Worm (Caenorhabditis elegans) whole organism, early embryonic: Measurements from ENCODE around the gene let-653.

Experiments
- B0310.2 ChIP-seq: sonication (generic microtip); optimal IDR thresholded peaks from 2 replicates; lab custom pipeline; 2016; ENCODE audit warnings: mild to moderate bottlenecking, missing genetic modification characterization, missing compliant biosample characterization
- F13C5.2 ChIP-seq: sonication (generic microtip); optimal IDR thresholded peaks from 2 replicates; lab custom pipeline; 2017; ENCODE audit warnings: mild to moderate bottlenecking, missing genetic modification characterization, inconsistent platforms, missing compliant biosample characterization
- aly-1 ChIP-seq: sonication (generic microtip); optimal IDR thresholded peaks from 2 replicates; lab custom pipeline; 2016; ENCODE audit warnings: missing genetic modification characterization, missing compliant biosample characterization
- ama-1 ChIP-seq: fragments of 150-350 bp; optimal IDR thresholded peaks from 2 replicates; lab custom pipeline; 2014
- ceh-13 ChIP-seq: fragments of 200-800 bp; sonication (Bioruptor generic); optimal IDR thresholded peaks from 2 replicates; lab custom pipeline; 2018; ENCODE audit warnings: mild to moderate bottlenecking, missing genetic modification characterization, missing compliant biosample characterization
- ceh-36 ChIP-seq: sonication (generic microtip); optimal IDR thresholded peaks from 2 replicates; lab custom pipeline; 2016; ENCODE audit warnings: missing genetic modification characterization, inconsistent platforms, missing compliant biosample characterization
- ets-7 ChIP-seq: sonication (generic microtip); optimal IDR thresholded peaks from 2 replicates; lab custom pipeline; 2016; ENCODE audit warnings: missing genotype, missing genetic modification characterization, missing compliant biosample characterization
- flt-1 ChIP-seq: fragments of 200-800 bp; sonication (Bioruptor generic); IDR thresholded peaks from 2 replicates; pipeline ENCODE4 v1.3.6; 2022; ENCODE audit warnings: missing genetic modification characterization, missing compliant biosample characterization
- hmbx-1 ChIP-seq: sonication (generic microtip); optimal IDR thresholded peaks from 2 replicates; lab custom pipeline; 2016; ENCODE audit warnings: mild to moderate bottlenecking, missing genetic modification characterization, missing compliant biosample characterization
- hmg-4 ChIP-seq: fragments of 200-800 bp; sonication (Bioruptor generic); optimal IDR thresholded peaks from 2 replicates; lab custom pipeline; 2018; ENCODE audit warnings: mild to moderate bottlenecking, missing genetic modification characterization, missing compliant biosample characterization
- hnd-1 ChIP-seq: sonication (generic microtip); optimal IDR thresholded peaks from 2 replicates; lab custom pipeline; 2016; ENCODE audit warnings: missing genetic modification characterization, missing compliant biosample characterization
- pes-1 ChIP-seq: fragments of 200-800 bp; sonication (Bioruptor generic); IDR thresholded peaks from 2 replicates; pipeline ENCODE4 v1.3.6; 2022; ENCODE audit warnings: missing genetic modification reagents, missing genetic modification characterization, missing compliant biosample characterization
- scrt-1 ChIP-seq: fragments of 200-800 bp; sonication (Bioruptor generic); IDR thresholded peaks from 2 replicates; pipeline ENCODE4 v1.3.6; 2022; ENCODE audit warnings: missing genetic modification characterization, missing compliant biosample characterization
- sea-1 ChIP-seq: fragments of 200-800 bp; sonication (Bioruptor generic); conservative IDR thresholded peaks from 2 replicates; pipeline ENCODE4 v1.3.6; 2022; ENCODE audit warnings: missing genetic modification characterization, missing compliant biosample characterization
- tbx-11 ChIP-seq: fragments of 200-800 bp; sonication (Bioruptor generic); IDR thresholded peaks from 2 replicates; pipeline ENCODE4 v1.3.6; 2022; ENCODE audit warnings: missing genetic modification characterization, missing compliant biosample characterization
- tbx-37 ChIP-seq: fragments of 200-800 bp; sonication (Bioruptor generic); conservative IDR thresholded peaks from 2 replicates; pipeline ENCODE4 v1.3.6; 2022; ENCODE audit warnings: missing genetic modification reagents, missing genetic modification characterization, missing compliant biosample characterization
- tra-4 ChIP-seq: sonication (generic microtip); optimal IDR thresholded peaks from 2 replicates; lab custom pipeline; 2017; ENCODE audit warnings: missing genetic modification characterization, missing compliant biosample characterization

Gene let-653

ce11 chrIV:11871898-11872297 lies 13.5 kb upstream of the let-653 start:
- TF ChIP-seq ceh-36 (tag; lab: Kevin White, UChicago): no peak
- peak; percentile 42 for TF ChIP-seq hmg-4 (GFP tag; lab: Kevin White, UChicago)

DNA sequence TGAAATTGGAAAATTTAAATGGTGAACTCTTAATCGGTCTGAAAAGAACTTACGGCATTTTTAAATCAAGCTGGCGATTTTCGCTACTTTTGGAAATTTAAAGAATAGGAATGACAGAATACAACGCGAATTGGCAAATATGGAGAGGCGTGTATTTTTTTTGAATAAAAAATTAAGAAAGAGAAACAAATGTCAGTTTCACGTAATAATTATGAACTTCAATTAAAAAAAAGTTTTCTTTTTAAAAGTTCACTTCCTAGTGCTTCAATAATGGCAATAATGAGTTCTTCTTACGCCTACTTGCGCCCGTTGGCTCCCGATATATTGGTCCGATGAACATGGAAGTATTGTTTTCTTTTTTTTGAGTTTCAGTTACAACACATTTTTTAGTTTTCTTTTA lies 7.7 kb upstream of the let-653 start, which contains the start of gene pph-2:
Gene pph-2, minus strand, starts transcription at position 101 of the 400 bp plus-strand sequence.
- TF ChIP-seq ets-7 (tag; lab: Kevin White, UChicago): no peak
- TF ChIP-seq ceh-13: no peak
- TF ChIP-seq pes-1 (GFP tag; lab: Robert Waterston, UW): no peak
- no peak for TF ChIP-seq tra-4 (tag; lab: Kevin White, UChicago)
- TF ChIP-seq hmg-4 (GFP tag; lab: Kevin White, UChicago): no peak
- no peak for TF ChIP-seq ama-1 (lab: Kevin White, UChicago)
- no peak for TF ChIP-seq hmbx-1 (tag; lab: Kevin White, UChicago)
- no peak for TF ChIP-seq F13C5.2 (tag; lab: Kevin White, UChicago)
- no peak for TF ChIP-seq tbx-11 (GFP tag; lab: Robert Waterston, UW)
- no peak for TF ChIP-seq tbx-37 (GFP tag; lab: Robert Waterston, UW)
- TF ChIP-seq aly-1 (tag; lab: Kevin White, UChicago): no peak
- no peak for TF ChIP-seq ceh-36 (tag; lab: Kevin White, UChicago)
- no peak for TF ChIP-seq scrt-1 (GFP tag; lab: Robert Waterston, UW)
- TF ChIP-seq B0310.2: no peak

ce11 chrIV:11878249-11878648 lies 7.2 kb upstream of the let-653 start, which contains the start of gene cutl-27:
cutl-27 (plus strand) TSS chrIV:11878549.
- no peak for TF ChIP-seq hmg-4 (GFP tag; lab: Kevin White, UChicago)

ce11 chrIV:11882534-11882933 lies 2.9 kb upstream of the let-653 start:
- TF ChIP-seq hmg-4 (GFP tag; lab: Kevin White, UChicago) (no peak), ceh-13 (no peak), scrt-1 (GFP tag; lab: Robert Waterston, UW) (no peak), tbx-37 (GFP tag; lab: Robert Waterston, UW) (no peak), ama-1 (lab: Kevin White, UChicago) (no peak), hmbx-1 (tag; lab: Kevin White, UChicago) (no peak), B0310.2 (no peak), ceh-36 (tag; lab: Kevin White, UChicago) (no peak), ets-7 (tag; lab: Kevin White, UChicago) (no peak)

ce11 chrIV:11883478-11883877 lies 1.9 kb upstream of the let-653 start:
- no peak for TF ChIP-seq sea-1 (GFP tag; lab: Robert Waterston, UW)
- no peak for TF ChIP-seq tbx-11 (GFP tag; lab: Robert Waterston, UW)
- TF ChIP-seq ceh-36 (tag; lab: Kevin White, UChicago): no peak
- no peak for TF ChIP-seq F13C5.2 (tag; lab: Kevin White, UChicago)
- no peak for TF ChIP-seq scrt-1 (GFP tag; lab: Robert Waterston, UW)
- no peak for TF ChIP-seq hnd-1 (tag; lab: Kevin White, UChicago)
- no peak for TF ChIP-seq hmbx-1 (tag; lab: Kevin White, UChicago)
- no peak for TF ChIP-seq pes-1 (GFP tag; lab: Robert Waterston, UW)
- no peak for TF ChIP-seq B0310.2
- no peak for TF ChIP-seq ceh-13
- no peak for TF ChIP-seq hmg-4 (GFP tag; lab: Kevin White, UChicago)
- TF ChIP-seq tra-4 (tag; lab: Kevin White, UChicago): no peak
- no peak for TF ChIP-seq ets-7 (tag; lab: Kevin White, UChicago)
- no peak for TF ChIP-seq ama-1 (lab: Kevin White, UChicago)

- TF ChIP-seq tra-4 (tag; lab: Kevin White, UChicago) (no peak), B0310.2 (no peak), tbx-37 (GFP tag; lab: Robert Waterston, UW) (no peak), F13C5.2 (tag; lab: Kevin White, UChicago) (no peak), ama-1 (lab: Kevin White, UChicago) (no peak), sea-1 (GFP tag; lab: Robert Waterston, UW) (no peak), scrt-1 (GFP tag; lab: Robert Waterston, UW) (no peak)
These were observed 7.1 kb downstream of the let-653 start for ce11 chrIV:11892545-11892944.

DNA sequence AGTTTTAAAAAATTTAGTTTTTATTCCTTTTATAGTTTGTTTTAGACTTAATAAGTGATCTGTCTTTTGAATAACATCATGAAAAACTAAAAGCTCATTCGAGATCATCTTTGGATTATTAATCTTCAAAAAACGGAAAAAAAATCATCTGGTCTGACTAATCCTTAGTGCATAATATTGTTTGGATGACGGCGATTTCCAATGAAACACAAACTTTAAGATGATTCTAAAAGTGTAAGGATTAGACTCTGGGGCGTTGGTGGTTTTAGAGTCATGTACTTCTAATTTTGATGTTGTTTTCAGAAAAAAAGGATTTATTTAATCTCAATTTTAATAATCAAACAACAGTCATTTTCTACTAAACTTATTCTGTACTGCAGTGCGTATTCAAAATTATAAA lies 7.9 kb downstream of the let-653 start:
- TF ChIP-seq B0310.2: no peak
- TF ChIP-seq hmbx-1 (tag; lab: Kevin White, UChicago): no peak
- TF ChIP-seq ceh-13: no peak
- TF ChIP-seq ama-1 (lab: Kevin White, UChicago): no peak
- TF ChIP-seq ets-7 (tag; lab: Kevin White, UChicago): no peak
- no peak for TF ChIP-seq tra-4 (tag; lab: Kevin White, UChicago)
- no peak for TF ChIP-seq F13C5.2 (tag; lab: Kevin White, UChicago)
- TF ChIP-seq hmg-4 (GFP tag; lab: Kevin White, UChicago): no peak
- no peak for TF ChIP-seq hnd-1 (tag; lab: Kevin White, UChicago)
- TF ChIP-seq ceh-36 (tag; lab: Kevin White, UChicago): no peak
- no peak for TF ChIP-seq tbx-37 (GFP tag; lab: Robert Waterston, UW)
- no peak for TF ChIP-seq scrt-1 (GFP tag; lab: Robert Waterston, UW)
- TF ChIP-seq pes-1 (GFP tag; lab: Robert Waterston, UW): no peak
- TF ChIP-seq tbx-11 (GFP tag; lab: Robert Waterston, UW): no peak
- TF ChIP-seq sea-1 (GFP tag; lab: Robert Waterston, UW): no peak
- no peak for TF ChIP-seq flt-1 (GFP tag; lab: Robert Waterston, UW)

ce11 chrIV:11897710-11898109 lies 12.3 kb downstream of the let-653 start:
- no peak for TF ChIP-seq hmg-4 (GFP tag; lab: Kevin White, UChicago)
- TF ChIP-seq pes-1 (GFP tag; lab: Robert Waterston, UW): no peak
- no peak for TF ChIP-seq ets-7 (tag; lab: Kevin White, UChicago)
- TF ChIP-seq tbx-37 (GFP tag; lab: Robert Waterston, UW): no peak
- TF ChIP-seq F13C5.2 (tag; lab: Kevin White, UChicago): no peak
- no peak for TF ChIP-seq scrt-1 (GFP tag; lab: Robert Waterston, UW)
- TF ChIP-seq B0310.2: no peak
- TF ChIP-seq ama-1 (lab: Kevin White, UChicago): no peak
- TF ChIP-seq hmbx-1 (tag; lab: Kevin White, UChicago): no peak
- TF ChIP-seq hnd-1 (tag; lab: Kevin White, UChicago): no peak
- TF ChIP-seq flt-1 (GFP tag; lab: Robert Waterston, UW): no peak
- TF ChIP-seq sea-1 (GFP tag; lab: Robert Waterston, UW): no peak
- TF ChIP-seq tbx-11 (GFP tag; lab: Robert Waterston, UW): no peak
- TF ChIP-seq ceh-13: no peak
- no peak for TF ChIP-seq ceh-36 (tag; lab: Kevin White, UChicago)
- no peak for TF ChIP-seq tra-4 (tag; lab: Kevin White, UChicago)
- TF ChIP-seq aly-1 (tag; lab: Kevin White, UChicago): no peak
